Worm (Caenorhabditis elegans) whole organism, early embryonic: Measurements from ENCODE around the gene Y44A6C.1.

Experiments used
- B0310.2 ChIP-seq: sonication (generic microtip); optimal IDR thresholded peaks from 2 replicates; lab custom pipeline; 2016; ENCODE audit warnings: mild to moderate bottlenecking, missing genetic modification characterization, missing compliant biosample characterization
- F13C5.2 ChIP-seq: sonication (generic microtip); optimal IDR thresholded peaks from 2 replicates; lab custom pipeline; 2017; ENCODE audit warnings: mild to moderate bottlenecking, missing genetic modification characterization, inconsistent platforms, missing compliant biosample characterization
- aly-1 ChIP-seq: sonication (generic microtip); optimal IDR thresholded peaks from 2 replicates; lab custom pipeline; 2016; ENCODE audit warnings: missing genetic modification characterization, missing compliant biosample characterization
- ama-1 ChIP-seq: fragments of 150-350 bp; optimal IDR thresholded peaks from 2 replicates; lab custom pipeline; 2014
- ceh-13 ChIP-seq: fragments of 200-800 bp; sonication (Bioruptor generic); optimal IDR thresholded peaks from 2 replicates; lab custom pipeline; 2018; ENCODE audit warnings: mild to moderate bottlenecking, missing genetic modification characterization, missing compliant biosample characterization
- ceh-36 ChIP-seq: sonication (generic microtip); optimal IDR thresholded peaks from 2 replicates; lab custom pipeline; 2016; ENCODE audit warnings: missing genetic modification characterization, inconsistent platforms, missing compliant biosample characterization
- ets-7 ChIP-seq: sonication (generic microtip); optimal IDR thresholded peaks from 2 replicates; lab custom pipeline; 2016; ENCODE audit warnings: missing genotype, missing genetic modification characterization, missing compliant biosample characterization
- flt-1 ChIP-seq: fragments of 200-800 bp; sonication (Bioruptor generic); IDR thresholded peaks from 2 replicates; pipeline ENCODE4 v1.3.6; 2022; ENCODE audit warnings: missing genetic modification characterization, missing compliant biosample characterization
- hmbx-1 ChIP-seq: sonication (generic microtip); optimal IDR thresholded peaks from 2 replicates; lab custom pipeline; 2016; ENCODE audit warnings: mild to moderate bottlenecking, missing genetic modification characterization, missing compliant biosample characterization
- hmg-4 ChIP-seq: fragments of 200-800 bp; sonication (Bioruptor generic); optimal IDR thresholded peaks from 2 replicates; lab custom pipeline; 2018; ENCODE audit warnings: mild to moderate bottlenecking, missing genetic modification characterization, missing compliant biosample characterization
- hnd-1 ChIP-seq: sonication (generic microtip); optimal IDR thresholded peaks from 2 replicates; lab custom pipeline; 2016; ENCODE audit warnings: missing genetic modification characterization, missing compliant biosample characterization
- pes-1 ChIP-seq: fragments of 200-800 bp; sonication (Bioruptor generic); IDR thresholded peaks from 2 replicates; pipeline ENCODE4 v1.3.6; 2022; ENCODE audit warnings: missing genetic modification reagents, missing genetic modification characterization, missing compliant biosample characterization
- scrt-1 ChIP-seq: fragments of 200-800 bp; sonication (Bioruptor generic); IDR thresholded peaks from 2 replicates; pipeline ENCODE4 v1.3.6; 2022; ENCODE audit warnings: missing genetic modification characterization, missing compliant biosample characterization
- sea-1 ChIP-seq: fragments of 200-800 bp; sonication (Bioruptor generic); conservative IDR thresholded peaks from 2 replicates; pipeline ENCODE4 v1.3.6; 2022; ENCODE audit warnings: missing genetic modification characterization, missing compliant biosample characterization
- tbx-11 ChIP-seq: fragments of 200-800 bp; sonication (Bioruptor generic); IDR thresholded peaks from 2 replicates; pipeline ENCODE4 v1.3.6; 2022; ENCODE audit warnings: missing genetic modification characterization, missing compliant biosample characterization
- tbx-37 ChIP-seq: fragments of 200-800 bp; sonication (Bioruptor generic); conservative IDR thresholded peaks from 2 replicates; pipeline ENCODE4 v1.3.6; 2022; ENCODE audit warnings: missing genetic modification reagents, missing genetic modification characterization, missing compliant biosample characterization
- tra-4 ChIP-seq: sonication (generic microtip); optimal IDR thresholded peaks from 2 replicates; lab custom pipeline; 2017; ENCODE audit warnings: missing genetic modification characterization, missing compliant biosample characterization

Gene Y44A6C.1

DNA sequence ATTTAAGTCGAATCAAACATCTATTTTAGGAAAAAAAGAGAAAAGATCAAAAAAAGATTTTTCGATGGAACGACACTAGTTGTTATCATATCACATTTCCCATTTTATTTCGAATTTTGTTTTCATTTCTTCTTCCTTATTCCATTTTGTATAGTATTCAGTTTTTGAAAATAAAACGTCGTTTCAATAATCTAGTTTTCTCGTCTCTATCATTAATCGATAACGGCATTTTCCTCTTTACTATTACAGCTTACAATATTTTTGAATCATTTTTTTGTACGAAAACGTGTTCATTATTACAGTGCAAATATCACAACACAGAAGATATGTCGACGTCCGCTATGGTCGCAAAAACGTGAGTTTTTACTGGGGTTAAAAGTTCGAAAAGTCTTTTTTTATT is at the start of gene Y44A6C.1:
Gene Y44A6C.1, plus strand, starts transcription at position 301 of the 400 bp plus-strand sequence.
- TF ChIP-seq flt-1 (GFP tag; lab: Robert Waterston, UW) (no peak), ama-1 (lab: Kevin White, UChicago) (no peak), aly-1 (tag; lab: Kevin White, UChicago) (no peak), hmbx-1 (tag; lab: Kevin White, UChicago) (no peak), ceh-36 (no peak), tbx-37 (GFP tag; lab: Robert Waterston, UW) (no peak), F13C5.2 (tag; lab: Kevin White, UChicago) (no peak), pes-1 (GFP tag; lab: Robert Waterston, UW) (no peak), tbx-11 (GFP tag; lab: Robert Waterston, UW) (no peak), tra-4 (tag; lab: Kevin White, UChicago) (no peak), scrt-1 (GFP tag; lab: Robert Waterston, UW) (no peak), ceh-13 (GFP tag; lab: Kevin White, UChicago) (no peak), sea-1 (no peak), hnd-1 (tag; lab: Kevin White, UChicago) (no peak), B0310.2 (tag; lab: Kevin White, UChicago) (no peak), ets-7 (tag; lab: Kevin White, UChicago) (no peak), hmg-4 (GFP tag; lab: Kevin White, UChicago) (no peak)

DNA sequence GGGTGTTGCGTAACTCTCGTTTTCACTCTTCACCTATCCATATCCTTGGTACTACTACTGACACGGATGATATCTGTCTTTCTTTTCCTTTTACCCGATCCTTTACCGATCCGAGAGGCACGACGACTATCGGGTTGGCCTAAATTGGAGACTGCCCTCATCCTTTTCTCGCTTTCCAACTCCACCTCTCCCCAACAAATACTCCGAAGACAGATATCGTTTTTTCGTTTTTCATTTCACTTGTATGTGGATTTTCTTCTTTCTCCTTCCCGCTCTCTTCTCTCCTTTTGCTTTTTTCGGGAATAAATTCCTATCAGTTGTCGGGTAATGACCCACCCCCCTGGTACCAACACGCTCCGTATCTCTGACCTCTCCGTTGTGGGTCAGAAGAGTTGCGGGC is 48.8 kb upstream of the Y44A6C.1 start:
- TF ChIP-seq scrt-1 (GFP tag; lab: Robert Waterston, UW) (no peak), hmbx-1 (tag; lab: Kevin White, UChicago) (no peak), hmg-4 (GFP tag; lab: Kevin White, UChicago) (no peak), ama-1 (lab: Kevin White, UChicago) (no peak), F13C5.2 (tag; lab: Kevin White, UChicago) (no peak), ceh-13 (GFP tag; lab: Kevin White, UChicago) (no peak), ets-7 (tag; lab: Kevin White, UChicago) (no peak), hnd-1 (tag; lab: Kevin White, UChicago) (no peak), aly-1 (tag; lab: Kevin White, UChicago) (no peak), ceh-36 (no peak), pes-1 (GFP tag; lab: Robert Waterston, UW) (no peak), flt-1 (GFP tag; lab: Robert Waterston, UW) (no peak), sea-1 (no peak), tbx-11 (GFP tag; lab: Robert Waterston, UW) (no peak), tra-4 (tag; lab: Kevin White, UChicago) (no peak), B0310.2 (tag; lab: Kevin White, UChicago) (no peak), tbx-37 (GFP tag; lab: Robert Waterston, UW) (no peak)

DNA sequence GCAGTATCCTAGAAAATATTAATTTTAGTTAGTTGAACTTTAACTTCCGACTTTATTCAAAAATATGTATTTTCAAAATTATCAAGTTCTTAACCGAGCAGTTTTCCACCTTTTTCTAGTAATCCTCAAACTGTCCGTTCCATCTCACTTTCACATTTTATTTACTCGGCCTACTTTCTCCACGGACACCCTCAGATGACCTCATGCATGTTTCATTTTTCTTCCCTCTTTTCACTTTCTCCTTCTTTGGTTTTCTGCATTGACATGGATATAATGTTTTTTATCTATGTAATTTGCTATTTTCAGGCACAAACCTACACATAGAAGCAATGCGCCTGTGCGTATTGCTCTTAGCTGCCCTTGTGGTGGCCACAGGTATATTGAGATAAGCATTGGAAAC is 46.8 kb upstream of the Y44A6C.1 start, which contains the start of gene mlt-11:
Gene mlt-11, plus strand, starts transcription at position 301 of the 400 bp plus-strand sequence.
- TF ChIP-seq flt-1 (GFP tag; lab: Robert Waterston, UW) (no peak), ceh-36 (no peak), sea-1 (no peak), aly-1 (tag; lab: Kevin White, UChicago) (no peak), hmbx-1 (tag; lab: Kevin White, UChicago) (no peak), scrt-1 (GFP tag; lab: Robert Waterston, UW) (no peak), pes-1 (GFP tag; lab: Robert Waterston, UW) (no peak), hmg-4 (GFP tag; lab: Kevin White, UChicago) (no peak), tbx-37 (GFP tag; lab: Robert Waterston, UW) (no peak), B0310.2 (tag; lab: Kevin White, UChicago) (no peak), tbx-11 (GFP tag; lab: Robert Waterston, UW) (no peak), tra-4 (tag; lab: Kevin White, UChicago) (no peak), ceh-13 (GFP tag; lab: Kevin White, UChicago) (no peak)

DNA sequence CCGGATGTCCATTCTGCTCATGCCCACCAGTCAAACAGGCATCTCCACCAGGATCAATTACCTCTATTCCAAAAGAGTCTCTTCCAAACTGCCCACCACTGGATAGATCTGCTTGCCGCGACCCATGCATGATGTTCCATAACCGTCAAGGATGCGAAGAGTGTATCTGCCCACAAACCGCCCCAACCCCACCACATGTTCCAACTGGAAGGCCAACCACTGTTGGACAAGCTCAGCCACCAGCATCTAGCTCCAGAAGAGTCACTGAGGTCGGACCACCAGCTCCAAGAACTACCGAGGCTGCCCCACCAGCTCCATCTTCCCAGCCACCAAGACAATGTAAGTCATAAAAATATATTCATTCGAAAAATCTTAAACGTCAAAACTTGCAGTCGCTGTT is 43.1 kb upstream of the Y44A6C.1 start:
- TF ChIP-seq ceh-13 (GFP tag; lab: Kevin White, UChicago), result no peak
- no peak for TF ChIP-seq F13C5.2 (tag; lab: Kevin White, UChicago)
- no peak for TF ChIP-seq sea-1
- TF ChIP-seq tbx-37 (GFP tag; lab: Robert Waterston, UW), result no peak
- TF ChIP-seq aly-1 (tag; lab: Kevin White, UChicago), result no peak
- TF ChIP-seq hmbx-1 (tag; lab: Kevin White, UChicago), result no peak
- no peak for TF ChIP-seq ets-7 (tag; lab: Kevin White, UChicago)
- TF ChIP-seq ama-1 (lab: Kevin White, UChicago), result no peak
- TF ChIP-seq pes-1 (GFP tag; lab: Robert Waterston, UW), result no peak
- TF ChIP-seq flt-1 (GFP tag; lab: Robert Waterston, UW), result no peak
- no peak for TF ChIP-seq scrt-1 (GFP tag; lab: Robert Waterston, UW)
- TF ChIP-seq tra-4 (tag; lab: Kevin White, UChicago), result no peak
- no peak for TF ChIP-seq tbx-11 (GFP tag; lab: Robert Waterston, UW)
- no peak for TF ChIP-seq hmg-4 (GFP tag; lab: Kevin White, UChicago)
- no peak for TF ChIP-seq hnd-1 (tag; lab: Kevin White, UChicago)
- no peak for TF ChIP-seq ceh-36
- TF ChIP-seq B0310.2 (tag; lab: Kevin White, UChicago), result no peak

DNA sequence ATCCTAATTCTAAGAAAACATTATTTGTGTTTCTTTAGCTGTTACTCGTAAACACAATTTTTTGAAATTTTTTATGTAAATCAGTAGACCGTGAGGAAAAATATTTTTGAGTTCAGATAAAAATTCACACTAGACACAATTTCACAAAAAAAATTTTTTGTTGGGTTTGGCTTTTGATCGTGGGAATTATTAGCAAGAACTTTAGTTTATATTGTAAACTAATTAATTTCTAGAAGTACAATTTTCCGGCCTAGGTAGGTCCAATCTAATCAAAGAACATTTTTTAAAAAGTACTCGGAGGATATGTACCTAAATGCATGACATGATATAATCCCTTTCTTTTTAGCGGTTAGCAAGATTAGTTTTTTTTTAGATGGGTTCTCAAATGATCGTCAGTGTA is 33.5 kb upstream of the Y44A6C.1 start:
- TF ChIP-seq ceh-36 (no peak), hmg-4 (GFP tag; lab: Kevin White, UChicago) (no peak), flt-1 (GFP tag; lab: Robert Waterston, UW) (no peak), ets-7 (tag; lab: Kevin White, UChicago) (no peak), tbx-37 (GFP tag; lab: Robert Waterston, UW) (no peak), aly-1 (tag; lab: Kevin White, UChicago) (no peak), ceh-13 (GFP tag; lab: Kevin White, UChicago) (no peak), tra-4 (tag; lab: Kevin White, UChicago) (no peak), ama-1 (lab: Kevin White, UChicago) (no peak), F13C5.2 (tag; lab: Kevin White, UChicago) (no peak), B0310.2 (tag; lab: Kevin White, UChicago) (no peak), hnd-1 (tag; lab: Kevin White, UChicago) (no peak), sea-1 (no peak), hmbx-1 (tag; lab: Kevin White, UChicago) (no peak), scrt-1 (GFP tag; lab: Robert Waterston, UW) (no peak), tbx-11 (GFP tag; lab: Robert Waterston, UW) (no peak), pes-1 (GFP tag; lab: Robert Waterston, UW) (no peak)

DNA sequence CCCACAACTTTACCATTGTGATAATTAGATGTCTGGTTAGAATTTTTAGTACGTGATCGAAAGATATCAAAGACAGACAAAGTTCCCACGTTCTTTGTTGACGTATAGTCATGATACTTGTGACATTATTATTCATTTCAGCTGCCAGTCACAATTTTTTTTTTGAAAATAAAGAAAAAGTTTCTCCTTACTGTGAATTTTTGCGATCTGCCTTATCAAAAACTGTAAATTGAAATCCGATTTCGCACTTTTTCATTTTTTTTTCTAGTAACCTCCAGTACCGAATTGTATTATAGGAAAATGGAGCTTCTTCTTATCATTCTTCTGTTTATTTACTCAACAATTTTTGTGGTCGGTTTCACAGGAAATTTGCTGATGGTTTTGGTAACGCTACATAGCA is 32.6 kb upstream of the Y44A6C.1 start, which contains the start of gene srsx-35:
Gene srsx-35, plus strand, starts transcription at position 301 of the 400 bp plus-strand sequence.
- TF ChIP-seq tra-4 (tag; lab: Kevin White, UChicago), result no peak
- TF ChIP-seq aly-1 (tag; lab: Kevin White, UChicago), result no peak
- TF ChIP-seq hmbx-1 (tag; lab: Kevin White, UChicago), result no peak
- TF ChIP-seq ama-1 (lab: Kevin White, UChicago), result no peak
- no peak for TF ChIP-seq B0310.2 (tag; lab: Kevin White, UChicago)
- no peak for TF ChIP-seq scrt-1 (GFP tag; lab: Robert Waterston, UW)
- no peak for TF ChIP-seq hmg-4 (GFP tag; lab: Kevin White, UChicago)
- TF ChIP-seq ceh-36, result no peak
- no peak for TF ChIP-seq ceh-13 (GFP tag; lab: Kevin White, UChicago)
- no peak for TF ChIP-seq tbx-37 (GFP tag; lab: Robert Waterston, UW)
- TF ChIP-seq ets-7 (tag; lab: Kevin White, UChicago), result no peak
- no peak for TF ChIP-seq sea-1
- no peak for TF ChIP-seq flt-1 (GFP tag; lab: Robert Waterston, UW)
- TF ChIP-seq F13C5.2 (tag; lab: Kevin White, UChicago), result no peak
- TF ChIP-seq tbx-11 (GFP tag; lab: Robert Waterston, UW), result no peak
- TF ChIP-seq pes-1 (GFP tag; lab: Robert Waterston, UW), result no peak
- no peak for TF ChIP-seq hnd-1 (tag; lab: Kevin White, UChicago)
